Fruit fly (Drosophila melanogaster): ENCODE measurements around the gene RPA2.
A peak's percentile ranks its signal among the peaks of the same experiment; 100 is the strongest.

RPA2 gene

DNA sequence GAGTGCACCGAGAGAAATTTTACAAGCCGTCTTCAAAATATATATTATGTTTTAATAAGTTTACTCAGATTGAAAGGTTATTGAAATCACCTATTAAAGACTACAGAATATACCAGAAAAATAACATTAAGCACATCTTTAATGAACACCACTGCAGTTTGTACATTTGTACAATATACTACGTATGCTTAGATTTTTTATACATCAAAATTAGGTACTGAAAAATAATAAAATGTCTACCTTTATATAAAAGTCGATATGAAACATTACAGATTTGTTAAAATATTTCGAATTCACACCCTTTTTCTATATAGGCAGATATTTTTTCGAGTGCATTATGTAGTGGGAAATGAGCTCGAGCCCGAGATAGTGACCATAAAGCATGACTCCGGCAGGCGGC, 30.9 kb upstream of the RPA2 start (continued):
- TF ChIP-seq Met (GFP tag; optimal IDR thresholded peaks at IDR 0.05) (peak; percentile 74), topi (GFP tag; optimal IDR thresholded peaks at IDR 0.05) (peak; percentile 67), CG6276 (GFP tag; optimal IDR thresholded peaks at IDR 0.05) (no peak), CG8632 (GFP tag; optimal IDR thresholded peaks at IDR 0.05) (peak; percentile 62), fd59A (GFP tag; optimal IDR thresholded peaks at IDR 0.05) (peak; percentile 70), CG32006 (GFP tag; optimal IDR thresholded peaks at IDR 0.05) (peak; percentile 46), salr (GFP tag; optimal IDR thresholded peaks at IDR 0.05) (peak in 1 of 2 experiments; percentile 14), CG1621 (tag; optimal IDR thresholded peaks at IDR 0.05) (peak; percentile 2), eg (GFP tag; IDR thresholded peaks at IDR 0.05) (no peak), CG6792 (GFP tag; optimal IDR thresholded peaks at IDR 0.05) (peak; percentile 18), CG6854 (GFP tag; optimal IDR thresholded peaks at IDR 0.05) (no peak), Sox14 (GFP tag; optimal IDR thresholded peaks at IDR 0.05) (peak; percentile 28), cyc (GFP tag; optimal IDR thresholded peaks at IDR 0.05) (peak; percentile 40)

DNA sequence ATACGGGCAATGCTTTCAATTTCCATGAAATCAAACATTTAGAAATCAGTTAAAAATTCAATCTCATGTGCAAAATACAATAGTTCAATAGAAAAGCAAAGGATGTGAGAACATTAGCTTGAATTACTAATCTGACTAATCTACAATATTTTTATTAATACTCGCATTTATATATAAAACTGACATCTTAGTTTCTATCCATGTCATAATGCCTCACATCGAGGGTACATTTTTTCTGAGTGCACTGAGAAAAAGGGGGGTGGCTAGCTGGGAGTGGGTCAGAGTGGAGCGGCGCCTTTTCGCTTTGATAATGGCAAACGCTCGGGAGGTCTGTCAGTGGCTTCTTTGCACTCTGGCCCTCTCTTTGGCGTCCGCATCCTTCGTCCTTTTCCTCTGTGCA, 25.4 kb upstream of the RPA2 start:
- no peak for TF ChIP-seq CG6854 (GFP tag; optimal IDR thresholded peaks at IDR 0.05)
- no peak for TF ChIP-seq fkh (GFP tag; optimal IDR thresholded peaks at IDR 0.05)
- TF ChIP-seq Eip78C (GFP tag), result no peak
- no peak for TF ChIP-seq CG3032 (tag; optimal IDR thresholded peaks at IDR 0.05)
- no peak for TF ChIP-seq Blimp-1 (GFP tag; optimal IDR thresholded peaks at IDR 0.05)
- TF ChIP-seq Eip93F (GFP tag; optimal IDR thresholded peaks at IDR 0.05), result no peak
- no peak for TF ChIP-seq net (GFP tag; optimal IDR thresholded peaks at IDR 0.05)
- TF ChIP-seq CG6163 (GFP tag; IDR thresholded peaks at IDR 0.05), result no peak
- TF ChIP-seq dsx (GFP tag; optimal IDR thresholded peaks at IDR 0.05; ENCODE audit: poor library complexity, severe bottlenecking), result no peak

DNA sequence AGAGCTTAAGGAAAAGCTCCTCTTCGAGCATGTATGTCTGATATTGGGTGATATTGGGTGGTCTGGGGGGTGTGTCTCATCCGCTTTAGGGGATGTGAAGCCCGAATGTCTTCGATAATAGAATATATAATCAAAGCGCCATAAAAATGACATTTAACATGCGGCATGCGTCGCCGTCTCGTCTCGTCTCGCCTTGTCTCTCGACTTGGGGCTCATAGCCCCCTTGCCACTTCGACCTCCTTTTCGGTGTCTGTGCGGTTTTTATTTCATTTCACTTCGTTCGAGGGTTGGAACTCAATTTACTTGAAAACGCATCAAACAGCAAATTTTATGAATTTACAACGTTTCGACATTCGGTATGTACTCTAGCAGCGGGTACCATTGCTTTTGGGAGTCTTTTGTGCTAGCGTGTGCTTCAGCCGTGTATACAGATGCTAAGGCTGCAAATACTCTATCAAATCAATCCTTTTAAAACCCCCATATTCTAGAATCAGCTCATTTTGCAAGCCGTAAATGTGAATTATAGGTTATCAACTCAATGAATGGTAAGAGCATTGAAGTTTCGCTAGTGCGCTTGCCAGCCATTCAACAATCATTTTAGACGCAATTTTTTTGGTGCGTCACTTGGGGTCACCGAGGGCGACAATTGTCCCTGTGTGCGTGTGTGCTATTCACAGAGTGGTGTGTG, 24.6 kb upstream of the RPA2 start:
- TF ChIP-seq Met (GFP tag; optimal IDR thresholded peaks at IDR 0.05), result peak; percentile 1
- TF ChIP-seq Eip78C (GFP tag), result no peak
- peak; percentile 45 for TF ChIP-seq svp (GFP tag)

DNA sequence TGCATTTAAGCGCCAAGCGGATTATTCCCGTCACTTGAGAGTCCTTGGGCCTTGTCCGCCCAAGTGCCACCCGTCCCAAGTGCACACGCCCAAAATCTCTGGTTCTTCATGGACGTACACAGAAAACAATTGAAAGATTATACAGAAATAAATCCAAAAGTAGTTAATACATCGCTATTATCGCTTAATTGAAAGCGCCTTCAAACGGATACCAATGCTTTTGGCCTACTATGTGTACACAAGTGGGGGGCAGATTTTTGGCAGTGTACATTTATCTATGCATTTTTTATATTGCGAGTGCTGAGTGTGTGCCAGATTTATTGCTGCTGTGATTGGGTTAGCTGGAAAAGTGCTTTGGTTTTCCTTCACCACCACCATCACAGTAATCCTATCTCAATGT, 22.7 kb upstream of the RPA2 start:
- TF ChIP-seq CG10669 (GFP tag; optimal IDR thresholded peaks at IDR 0.05), result no peak
- no peak for TF ChIP-seq Lpt (GFP tag; optimal IDR thresholded peaks at IDR 0.05)
- TF ChIP-seq svp (GFP tag), result peak; percentile 16
- TF ChIP-seq CG34406 (GFP tag; optimal IDR thresholded peaks at IDR 0.05), result no peak
- TF ChIP-seq esn (GFP tag; optimal IDR thresholded peaks at IDR 0.05), result no peak
- peak; percentile 15 for TF ChIP-seq CG10631 (GFP tag; optimal IDR thresholded peaks at IDR 0.05)
- TF ChIP-seq dsx (GFP tag; optimal IDR thresholded peaks at IDR 0.05; ENCODE audit: poor library complexity, severe bottlenecking), result no peak
- no peak for TF ChIP-seq CG15336 (GFP tag; IDR thresholded peaks at IDR 0.05)
- no peak for TF ChIP-seq Hr39 (GFP tag; optimal IDR thresholded peaks at IDR 0.05)

DNA sequence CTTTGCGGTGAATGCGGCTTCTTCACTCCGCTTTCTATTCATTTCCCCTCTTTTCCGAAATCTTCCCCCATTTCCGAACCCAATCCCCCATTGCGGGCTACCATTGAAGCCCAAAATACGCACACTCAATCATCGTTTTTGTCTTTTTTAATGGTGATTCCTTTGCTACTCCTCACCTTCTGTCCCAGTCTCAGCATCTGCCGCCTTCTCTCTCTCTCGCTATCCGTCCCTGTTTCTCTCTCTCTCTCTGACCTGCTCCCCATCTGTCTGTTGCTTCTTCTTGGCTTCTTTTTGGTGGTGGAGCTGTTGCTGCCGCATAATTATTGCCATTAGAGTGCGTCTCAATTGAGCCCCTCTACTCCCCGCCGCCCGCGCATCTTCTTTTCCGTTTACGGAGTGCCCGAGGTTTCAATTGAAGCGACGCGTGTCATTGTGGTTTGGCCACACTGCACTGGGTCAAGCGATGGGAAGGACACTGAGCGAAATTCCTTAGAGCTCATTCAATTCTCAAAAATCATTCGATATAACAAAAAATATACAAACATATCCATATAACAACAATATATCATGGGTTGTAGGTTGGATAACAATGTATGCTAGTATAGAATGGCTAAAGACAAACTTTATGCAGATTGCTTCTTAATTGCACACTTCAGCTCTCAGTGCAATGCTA, 19.1 kb upstream of the RPA2 start:
- TF ChIP-seq OdsH (GFP tag; optimal IDR thresholded peaks at IDR 0.05), result peak; percentile 53
- TF ChIP-seq salr (GFP tag; optimal IDR thresholded peaks at IDR 0.05), result peak in 1 of 2 experiments; percentile 34
- peak; percentile 25 for TF ChIP-seq Eip75B (GFP tag; optimal IDR thresholded peaks at IDR 0.05)
- no peak for TF ChIP-seq Hr38 (GFP tag; optimal IDR thresholded peaks at IDR 0.05)
- peak; percentile 39 for TF ChIP-seq CG4318 (GFP tag; optimal IDR thresholded peaks at IDR 0.05)
- TF ChIP-seq CG6163 (GFP tag; IDR thresholded peaks at IDR 0.05), result peak; percentile 33; the same call in 1 of the 3 replicates
- TF ChIP-seq CG6854 (GFP tag; optimal IDR thresholded peaks at IDR 0.05), result no peak
- TF ChIP-seq dac (GFP tag; optimal IDR thresholded peaks at IDR 0.05), result peak; percentile 13
- no peak for TF ChIP-seq fkh (GFP tag; optimal IDR thresholded peaks at IDR 0.05)
- peak; percentile 12 for TF ChIP-seq Ets21C (GFP tag; optimal IDR thresholded peaks at IDR 0.05)
- peak; percentile 19 for TF ChIP-seq net (GFP tag; optimal IDR thresholded peaks at IDR 0.05)
- no peak for TF ChIP-seq ss (GFP tag; optimal IDR thresholded peaks at IDR 0.05)
- peak; percentile 34 for TF ChIP-seq cyc (GFP tag; optimal IDR thresholded peaks at IDR 0.05)
- no peak for TF ChIP-seq CG9139 (GFP tag; optimal IDR thresholded peaks at IDR 0.05)
- TF ChIP-seq eg (GFP tag; IDR thresholded peaks at IDR 0.05), result 0 out of 3 replicates have a peak, but pooled peaks have one; percentile 34
- TF ChIP-seq CG3919 (GFP tag; optimal IDR thresholded peaks at IDR 0.05), result peak; percentile 32
- TF ChIP-seq CG16779 (tag; optimal IDR thresholded peaks at IDR 0.05), result no peak
- no peak for TF ChIP-seq Gug (GFP tag; IDR thresholded peaks at IDR 0.05)
- TF ChIP-seq CG11902 (GFP tag; optimal IDR thresholded peaks at IDR 0.05), result no peak
- peak; percentile 25 for TF ChIP-seq dsx (GFP tag; optimal IDR thresholded peaks at IDR 0.05; ENCODE audit: poor library complexity, severe bottlenecking)
- peak; percentile 56 for TF ChIP-seq Met (GFP tag; optimal IDR thresholded peaks at IDR 0.05)
